Fruit fly (Drosophila melanogaster): ENCODE data around the gene CG14275.

Gene CG14275

dm6 chr2L:8277561-8278201 is 49.6 kb upstream of the CG14275 start (continued):
- TF ChIP-seq CG7556 (GFP tag; optimal IDR thresholded peaks at IDR 0.05) (peak; percentile 98), CG8944 (GFP tag; optimal IDR thresholded peaks at IDR 0.05) (peak; percentile 80), CG3281 (GFP tag; optimal IDR thresholded peaks at IDR 0.05) (peak; percentile 95), shn (GFP tag; optimal IDR thresholded peaks at IDR 0.05) (peak; percentile 65), mam (GFP tag; optimal IDR thresholded peaks at IDR 0.05) (peak; percentile 87), CG13287 (GFP tag; IDR thresholded peaks at IDR 0.05; ENCODE audit: partially characterized antibody) (no peak), gro (GFP tag; optimal IDR thresholded peaks at IDR 0.05) (peak; percentile 79), CG6791 (GFP tag; IDR thresholded peaks at IDR 0.05; ENCODE audit: partially characterized antibody) (peak; percentile 68; the same call in 2 of the 3 replicates), Fer1 (GFP tag; optimal IDR thresholded peaks at IDR 0.05) (peak; percentile 98), Doc3 (GFP tag; IDR thresholded peaks at IDR 0.05; ENCODE audit: partially characterized antibody) (no peak), Hey (tag; optimal IDR thresholded peaks at IDR 0.05) (peak; percentile 69), Camta (GFP tag; optimal IDR thresholded peaks at IDR 0.05) (peak; percentile 95), CG4328 (GFP tag; optimal IDR thresholded peaks at IDR 0.05) (peak; percentile 91), tio (GFP tag; optimal IDR thresholded peaks at IDR 0.05) (peak; percentile 96), Ssrp (tag; optimal IDR thresholded peaks at IDR 0.05) (peak; percentile 98), CG8478 (optimal IDR thresholded peaks at IDR 0.05) (no peak), ab (GFP tag; optimal IDR thresholded peaks at IDR 0.05) (no peak), Nf-YA (GFP tag; IDR thresholded peaks at IDR 0.05) (peak; percentile 96), NfI (GFP tag; optimal IDR thresholded peaks at IDR 0.05) (peak; percentile 94), CG9727 (GFP tag; optimal IDR thresholded peaks at IDR 0.05) (peak; percentile 99), CG1024 (GFP tag; IDR thresholded peaks at IDR 0.05) (peak; percentile 97), disco-r (GFP tag; optimal IDR thresholded peaks at IDR 0.05) (peak; percentile 85), bab2 (GFP tag; optimal IDR thresholded peaks at IDR 0.05) (peak; percentile 95), CTCF (GFP tag; optimal IDR thresholded peaks at IDR 0.05) (peak; percentile 67), Mad (GFP tag; optimal IDR thresholded peaks at IDR 0.05) (peak; percentile 96), CG34422 (GFP tag; IDR thresholded peaks at IDR 0.05) (peak; percentile 99), HLH54F (GFP tag; optimal IDR thresholded peaks at IDR 0.05) (peak; percentile 80), sc (optimal IDR thresholded peaks at IDR 0.05) (no peak), sc (GFP tag; optimal IDR thresholded peaks at IDR 0.05) (peak; percentile 98), klu (GFP tag; IDR thresholded peaks at IDR 0.05) (peak; percentile 96), CG10321 (GFP tag; IDR thresholded peaks at IDR 0.05) (peak; percentile 85), CG9797 (GFP tag; optimal IDR thresholded peaks at IDR 0.05) (peak; percentile 61), vvl (GFP tag; IDR thresholded peaks at IDR 0.05) (peak; percentile 100), CG11560 (tag; IDR thresholded peaks at IDR 0.05) (peak; percentile 89), Eip74EF (GFP tag; optimal IDR thresholded peaks at IDR 0.05) (peak in 1 of 2 experiments; percentile 95), CG15269 (tag; optimal IDR thresholded peaks at IDR 0.05) (peak; percentile 99), lov (optimal IDR thresholded peaks at IDR 0.05) (no peak), lov (GFP tag; IDR thresholded peaks at IDR 0.05) (peak; percentile 99), wek (GFP tag; optimal IDR thresholded peaks at IDR 0.05) (peak; percentile 71), Hsf (GFP tag; optimal IDR thresholded peaks at IDR 0.05) (peak; percentile 96), CG5245 (GFP tag; optimal IDR thresholded peaks at IDR 0.05) (peak; percentile 97), ro (GFP tag; IDR thresholded peaks at IDR 0.05) (peak; percentile 98), MTF-1 (GFP tag; optimal IDR thresholded peaks at IDR 0.05; ENCODE audit: borderline replicate concordance) (peak; percentile 95), slp2 (GFP tag; optimal IDR thresholded peaks at IDR 0.05) (peak; percentile 84), CG30020 (tag; optimal IDR thresholded peaks at IDR 0.05) (peak; percentile 67), ssp (GFP tag; IDR thresholded peaks at IDR 0.05) (peak; percentile 95), sisA (GFP tag; IDR thresholded peaks at IDR 0.05) (peak; percentile 98), CG31365 (tag; optimal IDR thresholded peaks at IDR 0.05) (peak; percentile 73), CG15011 (GFP tag; optimal IDR thresholded peaks at IDR 0.05) (peak; percentile 94), Spps (tag; optimal IDR thresholded peaks at IDR 0.05) (peak; percentile 99), CG2129 (GFP tag; IDR thresholded peaks at IDR 0.05; ENCODE audit: partially characterized antibody) (no peak)

All from whole organism, embryonic.